1 worm cellular context compared by ENCODE assay signal in the genomic region with DNA sequence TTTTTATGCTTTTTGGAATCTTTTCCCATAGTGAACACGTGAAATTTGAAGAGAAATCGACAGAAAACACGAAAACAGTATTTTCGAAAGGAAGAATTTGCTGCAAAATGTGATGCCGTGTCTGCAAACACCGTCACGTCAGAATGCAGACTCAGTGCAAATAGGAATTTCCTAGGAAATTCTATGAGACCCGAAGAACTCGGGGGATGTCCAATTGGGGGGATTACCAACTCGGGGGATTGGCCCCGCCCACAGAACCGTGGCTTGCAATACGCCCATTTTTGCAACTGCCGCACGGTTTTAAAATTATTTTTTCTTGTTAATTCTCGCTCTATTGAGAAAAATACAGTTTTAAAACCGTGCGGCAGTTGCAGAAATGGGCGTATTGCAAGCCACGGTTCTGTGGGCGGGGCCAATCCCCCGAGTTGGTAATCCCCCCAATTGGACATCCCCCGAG.
TF ChIP-seq lines count a peak whose summit lies in the region.

Gene cacn-1 (minus strand): TSS at position 51 of the 457 bp plus-strand sequence.

TF ChIP-seq in whole organism, L1 larva, 84 proteins besides CTCF, POLR2A, EP300 and RAD21 (continued from another document):
- TF ChIP-seq efl-1 (optimal IDR thresholded peaks at IDR 0.05; lab: Kevin White, UChicago), result peak; percentile 46 to 62
- TF ChIP-seq efl-1 (GFP tag; optimal IDR thresholded peaks at IDR 0.05 in 1 of 2; lab: Kevin White, UChicago), result peak; percentile 58 to 96
- TF ChIP-seq nhr-47 (tag; optimal IDR thresholded peaks at IDR 0.05; lab: Kevin White, UChicago), result peak; percentile 66
- TF ChIP-seq isw-1 (GFP tag; IDR thresholded peaks at IDR 0.05; lab: Robert Waterston, UW), result peak; percentile 45
- TF ChIP-seq ceh-88 (GFP tag; IDR thresholded peaks at IDR 0.05; lab: Robert Waterston, UW), result 0 out of 2 replicates have a peak, but pooled peaks have one; percentile 8
- peak; percentile 14 for TF ChIP-seq dsc-1 (tag; optimal IDR thresholded peaks at IDR 0.05; lab: Kevin White, UChicago)
- peak; percentile 65 for TF ChIP-seq nhr-90 (tag; optimal IDR thresholded peaks at IDR 0.05; lab: Kevin White, UChicago; ENCODE audit: poor library complexity)
- peak; percentile 55 for TF ChIP-seq snu-23 (GFP tag; optimal IDR thresholded peaks at IDR 0.05; lab: Kevin White, UChicago)
- TF ChIP-seq ceh-8 (GFP tag; optimal IDR thresholded peaks at IDR 0.05; lab: Kevin White, UChicago), result peak; percentile 43
- TF ChIP-seq lin-35 (GFP tag; optimal IDR thresholded peaks at IDR 0.05; lab: Kevin White, UChicago), result peak; percentile 30 to 44
